Fruit fly (Drosophila melanogaster) whole organism, pupa: ENCODE measurements around the gene Spx.

Source experiments
- CG14655 ChIP-seq: fragments of 200-800 bp; sonication (Bioruptor generic); optimal IDR thresholded peaks from 3 replicates; lab custom pipeline; 2017; ENCODE audit warnings: mild to moderate bottlenecking, missing biosample characterization, missing genetic modification reagents, missing genetic modification characterization
- CG15710 ChIP-seq: fragments of 200-800 bp; sonication (Bioruptor generic); optimal IDR thresholded peaks from 2 replicates; lab custom pipeline; 2018; ENCODE audit warnings: missing biosample characterization, mild to moderate bottlenecking, missing genetic modification characterization, moderate library complexity
- CG9948 ChIP-seq: fragments of 200-800 bp; sonication (Bioruptor generic); optimal IDR thresholded peaks from 2 replicates; lab custom pipeline; 2018; ENCODE audit warnings: missing biosample characterization, mild to moderate bottlenecking, missing genetic modification characterization, moderate library complexity
- Snoo ChIP-seq: fragments of 200-800 bp; sonication (Bioruptor generic); optimal IDR thresholded peaks from 3 replicates; lab custom pipeline; 2017; ENCODE audit warnings: missing biosample characterization, mild to moderate bottlenecking, missing genetic modification characterization, inconsistent platforms

- TF ChIP-seq CG9948 (tag; lab: Kevin White, UChicago) (no peak), CG15710 (tag; lab: Kevin White, UChicago) (no peak), Snoo (no peak), CG14655 (GFP tag; lab: Kevin White, UChicago) (no peak)
Measured at dm6 chrX:6303675-6304074, 48.1 kb downstream of the Spx start, which contains the start of gene CG3823.
